Fruit fly (Drosophila melanogaster) whole organism: ENCODE results near the gene firl.

ENCODE experiments used
- Dll ChIP-seq: fragments of >200 bp; optimal IDR thresholded peaks from 2 replicates; lab custom pipeline; 2017
- pan ChIP-seq: fragments of >200 bp; optimal IDR thresholded peaks from 2 replicates; lab custom pipeline; 2017

dm6 chr2L:12075850-12076249 lies 9.3 kb upstream of the firl start, which contains the start of gene CG14947:
- TF ChIP-seq pan (lab: Kevin White, UChicago) (no peak), Dll (lab: Kevin White, UChicago) (no peak)
